Fruit fly (Drosophila melanogaster) whole organism, embryonic: Measurements from ENCODE around the gene Mks1.

Source experiments
- Awh ChIP-seq: fragments of 200-800 bp; sonication (Bioruptor generic); IDR thresholded peaks from 2 replicates; pipeline ENCODE4, ENCODE4 v1.3.6; 2022; ENCODE audit warnings: missing biosample characterization, missing genetic modification characterization
- CG10959 ChIP-seq: fragments of 200-800 bp; sonication (Bioruptor generic); IDR thresholded peaks from 2 replicates; pipeline ENCODE4 v1.3.6; 2022; ENCODE audit warnings: missing biosample characterization, missing genetic modification characterization
- CG11398 ChIP-seq: fragments of 200-800 bp; sonication (Bioruptor generic); optimal IDR thresholded peaks from 2 replicates; lab custom pipeline; 2016; ENCODE audit warnings: missing biosample characterization, missing genetic modification characterization
- CG11504 ChIP-seq: fragments of 200-800 bp; sonication (Bioruptor generic); optimal IDR thresholded peaks from 3 replicates; lab custom pipeline; 2019; ENCODE audit warnings: missing biosample characterization, mild to moderate bottlenecking, missing genetic modification characterization, moderate library complexity
- CG15073 ChIP-seq: fragments of 200-800 bp; sonication (Bioruptor generic); optimal IDR thresholded peaks from 2 replicates; lab custom pipeline; 2016; ENCODE audit warnings: missing biosample characterization, missing genetic modification characterization
- CG1602 ChIP-seq: fragments of 200-800 bp; sonication (Bioruptor generic); optimal IDR thresholded peaks from 3 replicates; lab custom pipeline; 2016; ENCODE audit warnings: missing biosample characterization, missing genetic modification characterization
- CG16815 ChIP-seq: fragments of 200-800 bp; sonication (Bioruptor generic); optimal IDR thresholded peaks from 3 replicates; lab custom pipeline; 2017; ENCODE audit warnings: missing biosample characterization, mild to moderate bottlenecking, missing genetic modification characterization
- CG17568 ChIP-seq: fragments of 200-800 bp; sonication (Bioruptor generic); optimal IDR thresholded peaks from 2 replicates; lab custom pipeline; 2018; ENCODE audit warnings: missing biosample characterization, mild to moderate bottlenecking, missing genetic modification characterization, moderate library complexity
- CG17829 ChIP-seq: fragments of 200-800 bp; optimal IDR thresholded peaks from 2 replicates; lab custom pipeline; 2019; ENCODE audit warnings: missing biosample characterization, mild to moderate bottlenecking, missing genetic modification characterization, moderate library complexity
- CG1792 ChIP-seq: fragments of 200-800 bp; sonication (Bioruptor generic); optimal IDR thresholded peaks from 2 replicates; lab custom pipeline; 2016; ENCODE audit warnings: missing biosample characterization, missing genetic modification characterization
- CG3065 ChIP-seq: fragments of 200-800 bp; sonication (Bioruptor generic); optimal IDR thresholded peaks from 2 replicates; lab custom pipeline; 2016; ENCODE audit warnings: missing biosample characterization, missing genetic modification characterization
- CG34376 ChIP-seq: fragments of 200-800 bp; sonication (Bioruptor generic); optimal IDR thresholded peaks from 2 replicates; lab custom pipeline; 2018; ENCODE audit warnings: missing biosample characterization, mild to moderate bottlenecking, missing genetic modification characterization
- CG6683 ChIP-seq: fragments of 200-800 bp; sonication (Bioruptor generic); optimal IDR thresholded peaks from 2 replicates; lab custom pipeline; 2017; ENCODE audit warnings: missing biosample characterization, mild to moderate bottlenecking, missing genetic modification characterization, missing genetic modification reagents
- CG6765 ChIP-seq: fragments of 200-800 bp; sonication (Bioruptor generic); optimal IDR thresholded peaks from 3 replicates; lab custom pipeline; 2017; ENCODE audit warnings: missing biosample characterization, mild to moderate bottlenecking, missing genetic modification characterization
- CG8089 ChIP-seq: fragments of 200-800 bp; sonication (Bioruptor generic); optimal IDR thresholded peaks from 3 replicates; lab custom pipeline; 2016; ENCODE audit warnings: missing biosample characterization, missing genetic modification characterization
- CG8944 ChIP-seq: fragments of 200-800 bp; sonication (Bioruptor generic); optimal IDR thresholded peaks from 3 replicates; lab custom pipeline; 2016; ENCODE audit warnings: missing biosample characterization, missing genetic modification characterization
- CrebB ChIP-seq: fragments of 200-800 bp; sonication (Bioruptor generic); optimal IDR thresholded peaks from 3 replicates; lab custom pipeline; 2018; ENCODE audit warnings: missing biosample characterization, mild to moderate bottlenecking, missing genetic modification characterization
- Dref ChIP-seq: fragments of 200-800 bp; sonication (Bioruptor generic); IDR thresholded peaks from 2 replicates; pipeline ENCODE4 v1.3.6; 2022; ENCODE audit warnings: missing biosample characterization, missing genetic modification characterization
- E2f2 ChIP-seq: fragments of 200-800 bp; sonication (Bioruptor generic); IDR thresholded peaks from 2 replicates; pipeline ENCODE4 v1.3.6; 2022; ENCODE audit warnings: missing biosample characterization, missing genetic modification characterization
- HHEX ChIP-seq: fragments of 200-800 bp; sonication (Bioruptor generic); optimal IDR thresholded peaks from 3 replicates; lab custom pipeline; 2017; ENCODE audit warnings: missing biosample characterization, mild to moderate bottlenecking, missing genetic modification characterization, missing genetic modification reagents
- HLHmδ ChIP-seq: fragments of 200-800 bp; sonication (Bioruptor generic); optimal IDR thresholded peaks from 2 replicates; lab custom pipeline; 2018; ENCODE audit warnings: missing biosample characterization, mild to moderate bottlenecking, missing genetic modification characterization, moderate library complexity
- Hand ChIP-seq: fragments of 200-800 bp; sonication (Bioruptor generic); optimal IDR thresholded peaks from 2 replicates; lab custom pipeline; 2017; ENCODE audit warnings: mild to moderate bottlenecking, missing biosample characterization, missing genetic modification reagents, missing genetic modification characterization
- Hmr ChIP-seq: fragments of 200-800 bp; sonication (Bioruptor generic); optimal IDR thresholded peaks from 3 replicates; lab custom pipeline; 2017; ENCODE audit warnings: mild to moderate bottlenecking, missing biosample characterization, missing genetic modification reagents, missing genetic modification characterization
- Hmx ChIP-seq: fragments of 200-800 bp; sonication (Bioruptor generic); optimal IDR thresholded peaks from 2 replicates; lab custom pipeline; 2016; ENCODE audit warnings: missing biosample characterization, missing genetic modification characterization
- Hr39 ChIP-seq: fragments of >200 bp; optimal IDR thresholded peaks from 2 replicates; lab custom pipeline; 2017
- Lim3 ChIP-seq: fragments of 200-800 bp; sonication (Bioruptor generic); IDR thresholded peaks from 2 replicates; pipeline ENCODE4 v1.3.6; 2022; ENCODE audit warnings: missing biosample characterization, missing genetic modification characterization
- Lpt ChIP-seq: fragments of >200 bp; optimal IDR thresholded peaks from 2 replicates; lab custom pipeline; 2018; ENCODE audit warnings: missing biosample characterization, missing genetic modification characterization
- Myb ChIP-seq: fragments of 200-800 bp; sonication (Bioruptor generic); optimal IDR thresholded peaks from 2 replicates; lab custom pipeline; 2016; ENCODE audit warnings: missing biosample characterization, missing genetic modification characterization
- Neu2 ChIP-seq: fragments of 200-800 bp; sonication (Bioruptor generic); optimal IDR thresholded peaks from 3 replicates; lab custom pipeline; 2016; ENCODE audit warnings: missing biosample characterization, missing genetic modification characterization, borderline replicate concordance
- Poxn ChIP-seq: fragments of 200-800 bp; sonication (Bioruptor generic); IDR thresholded peaks from 2 replicates; pipeline ENCODE4 v1.3.6; 2022; ENCODE audit warnings: missing biosample characterization, missing genetic modification characterization
- Usf ChIP-seq: fragments of 200-800 bp; sonication (Bioruptor generic); optimal IDR thresholded peaks from 2 replicates; lab custom pipeline; 2017; ENCODE audit warnings: missing genotype, missing biosample characterization, missing genetic modification characterization
- caup ChIP-seq: fragments of 200-800 bp; sonication (Bioruptor generic); optimal IDR thresholded peaks from 3 replicates; lab custom pipeline; 2017; ENCODE audit warnings: missing biosample characterization, mild to moderate bottlenecking, missing genetic modification characterization, moderate library complexity; ENCODE audit not compliant: severe bottlenecking
- crp ChIP-seq, 2 experiments: fragments of 200-800 bp; sonication (Bioruptor generic); optimal IDR thresholded peaks; 2 replicates in 1 of 2; 3 replicates in 1 of 2; lab custom pipeline; 2017; ENCODE audit warnings: missing biosample characterization in 2 of 2, missing genetic modification characterization in 2 of 2, mild to moderate bottlenecking in 1 of 2, moderate library complexity in 1 of 2
- exex ChIP-seq: fragments of 200-800 bp; sonication (Bioruptor generic); optimal IDR thresholded peaks from 4 replicates; lab custom pipeline; 2018; ENCODE audit warnings: missing biosample characterization, mild to moderate bottlenecking, missing genetic modification characterization, moderate library complexity
- fd96Cb ChIP-seq: fragments of 200-800 bp; sonication (Bioruptor generic); optimal IDR thresholded peaks from 2 replicates; lab custom pipeline; 2018; ENCODE audit warnings: missing biosample characterization, mild to moderate bottlenecking, missing genetic modification characterization, moderate library complexity
- h ChIP-seq: fragments of >200 bp; optimal IDR thresholded peaks from 2 replicates; lab custom pipeline; 2017
- her ChIP-seq: fragments of 200-800 bp; sonication (Bioruptor generic); optimal IDR thresholded peaks from 2 replicates; lab custom pipeline; 2016; ENCODE audit warnings: missing biosample characterization, missing genetic modification characterization
- kah ChIP-seq: fragments of 200-800 bp; sonication (Bioruptor generic); optimal IDR thresholded peaks from 2 replicates; lab custom pipeline; 2018; ENCODE audit warnings: missing biosample characterization, mild to moderate bottlenecking, missing genetic modification characterization
- lmd ChIP-seq: fragments of 200-800 bp; sonication (Bioruptor generic); IDR thresholded peaks from 2 replicates; pipeline ENCODE4 v1.3.6; 2022; ENCODE audit warnings: missing biosample characterization, missing genetic modification characterization
- maf-S ChIP-seq: fragments of 200-800 bp; sonication (Bioruptor generic); optimal IDR thresholded peaks from 2 replicates; lab custom pipeline; 2016; ENCODE audit warnings: missing biosample characterization, missing genetic modification characterization
- mirr ChIP-seq: fragments of 200-800 bp; sonication (Bioruptor generic); optimal IDR thresholded peaks from 3 replicates; lab custom pipeline; 2018; ENCODE audit warnings: missing biosample characterization, mild to moderate bottlenecking, missing genetic modification characterization
- nau ChIP-seq: fragments of 200-800 bp; sonication (Bioruptor generic); optimal IDR thresholded peaks from 3 replicates; lab custom pipeline; 2017; ENCODE audit warnings: missing biosample characterization, mild to moderate bottlenecking, missing genetic modification characterization, missing genetic modification reagents
- pan ChIP-seq, 4 experiments: fragments of >200 bp in 3 of 4; fragments of 200-800 bp in 1 of 4; sonication (Bioruptor generic) in 1 of 4; optimal IDR thresholded peaks in 3 of 4; IDR thresholded peaks in 1 of 4; 2 replicates each; pipeline versions ENCODE4 v1.3.6 to Lab custom; 2017 to 2022; ENCODE audit warnings: missing biosample characterization in 2 of 4, missing genetic modification characterization in 2 of 4, mixed read lengths in 1 of 4
- peb ChIP-seq: fragments of 200-800 bp; sonication (Bioruptor generic); IDR thresholded peaks from 2 replicates; pipeline ENCODE4 v1.3.6; 2022; ENCODE audit warnings: missing biosample characterization, missing genetic modification characterization
- pita ChIP-seq: fragments of 200-800 bp; sonication (Bioruptor generic); optimal IDR thresholded peaks from 2 replicates; lab custom pipeline; 2017; ENCODE audit warnings: missing biosample characterization, mild to moderate bottlenecking, missing genetic modification characterization
- pzg ChIP-seq: fragments of 200-800 bp; sonication (Bioruptor generic); optimal IDR thresholded peaks from 3 replicates; lab custom pipeline; 2018; ENCODE audit warnings: missing biosample characterization, mild to moderate bottlenecking, missing genetic modification characterization, moderate library complexity
- sqz ChIP-seq: fragments of 200-800 bp; sonication (Bioruptor generic); optimal IDR thresholded peaks from 3 replicates; lab custom pipeline; 2018; ENCODE audit warnings: missing biosample characterization, mild to moderate bottlenecking, missing genetic modification characterization
- sr ChIP-seq: fragments of 200-800 bp; sonication (Bioruptor generic); IDR thresholded peaks from 3 replicates; pipeline ENCODE4 v1.3.6; 2022; ENCODE audit warnings: missing biosample characterization, missing genetic modification characterization
- trh ChIP-seq: fragments of 200-800 bp; sonication (Bioruptor generic); optimal IDR thresholded peaks from 2 replicates; lab custom pipeline; 2016; ENCODE audit warnings: missing biosample characterization, missing genetic modification characterization
- usp ChIP-seq: fragments of >200 bp; optimal IDR thresholded peaks from 2 replicates; lab custom pipeline; 2017; ENCODE audit warnings: missing biosample characterization, missing genetic modification characterization
- wdn ChIP-seq: fragments of 200-800 bp; sonication (Bioruptor generic); IDR thresholded peaks from 2 replicates; pipeline ENCODE4 v1.3.6; 2022; ENCODE audit warnings: missing biosample characterization, missing genetic modification characterization
- zen2 ChIP-seq: fragments of 200-800 bp; sonication (Bioruptor generic); IDR thresholded peaks from 3 replicates; pipeline ENCODE4 v1.3.6; 2022; ENCODE audit warnings: missing biosample characterization, missing genetic modification characterization; ENCODE audit not compliant: partially characterized antibody

Gene Mks1

DNA sequence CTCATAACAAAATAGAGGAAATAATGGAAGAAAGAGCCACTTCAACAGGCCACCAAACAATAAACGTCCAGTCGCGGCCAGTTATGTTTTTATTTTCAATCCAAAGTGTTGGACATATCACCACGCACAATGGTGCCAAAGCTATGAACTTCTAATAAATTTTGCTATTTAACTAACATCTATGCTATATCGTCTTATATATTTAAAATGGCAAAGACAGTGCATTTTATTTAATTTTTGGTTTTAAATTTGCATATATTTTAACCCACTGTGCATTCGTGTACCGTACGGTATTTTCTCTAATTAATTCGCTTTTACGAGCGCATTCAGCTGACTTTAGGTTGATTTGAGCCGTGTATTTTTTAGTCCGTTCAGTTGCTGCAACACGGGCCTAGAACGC, 42.0 kb downstream of the Mks1 start, which contains the start of gene CG15927 (continued):
- TF ChIP-seq CG10959 (GFP tag; lab: Robert Waterston, UW) (peak; percentile 64), usp (GFP tag; lab: Kevin White, UChicago) (no peak), Poxn (GFP tag; lab: Robert Waterston, UW) (no peak), Neu2 (GFP tag; lab: Kevin White, UChicago) (no peak), sqz (no peak), Myb (GFP tag; lab: Kevin White, UChicago) (no peak), CG1602 (GFP tag; lab: Kevin White, UChicago) (peak; percentile 25), Hr39 (lab: Kevin White, UChicago) (no peak), CG8944 (GFP tag; lab: Kevin White, UChicago) (no peak), CG15073 (GFP tag; lab: Kevin White, UChicago) (no peak), Hmr (no peak), CG3065 (GFP tag; lab: Kevin White, UChicago) (no peak), her (no peak), exex (tag; lab: Kevin White, UChicago) (no peak), CrebB (tag; lab: Kevin White, UChicago) (no peak), fd96Cb (tag; lab: Kevin White, UChicago) (peak; percentile 68), pan (optimal IDR thresholded peaks at IDR 0.05; lab: Kevin White, UChicago) (no peak), pan (GFP tag; optimal IDR thresholded peaks at IDR 0.05 in 1 of 2, IDR thresholded peaks at IDR 0.05 in 1 of 2) (no peak), CG11504 (tag; lab: Kevin White, UChicago) (peak; percentile 67), maf-S (GFP tag; lab: Kevin White, UChicago) (no peak), sr (GFP tag; lab: Robert Waterston, UW) (no peak), CG6765 (no peak), wdn (GFP tag; lab: Robert Waterston, UW) (no peak), caup (peak; percentile 12), h (no peak), HLHmδ (no peak), mirr (no peak), Lpt (GFP tag; lab: Kevin White, UChicago) (no peak), CG6683 (no peak), lmd (GFP tag; lab: Robert Waterston, UW) (peak; percentile 55), CG8089 (GFP tag; lab: Kevin White, UChicago) (no peak), nau (peak; percentile 11), trh (GFP tag; lab: Kevin White, UChicago) (no peak), Hmx (GFP tag; lab: Kevin White, UChicago) (no peak), zen2 (GFP tag; lab: Robert Waterston, UW) (no peak), E2f2 (GFP tag; lab: Robert Waterston, UW) (peak; percentile 43; the same call in 1 of the 2 replicates), CG17829 (tag; lab: Kevin White, UChicago) (no peak), Lim3 (GFP tag; lab: Robert Waterston, UW) (no peak), pzg (GFP tag; lab: Kevin White, UChicago) (no peak), CG1792 (GFP tag; lab: Kevin White, UChicago) (no peak), Usf (GFP tag; lab: Kevin White, UChicago) (no peak), Dref (GFP tag; lab: Robert Waterston, UW) (no peak), Hand (GFP tag; lab: Kevin White, UChicago) (no peak), CG16815 (GFP tag; lab: Kevin White, UChicago) (no peak), kah (GFP tag; lab: Kevin White, UChicago) (no peak), CG17568 (peak; percentile 22), pita (GFP tag; lab: Kevin White, UChicago) (no peak), crp (GFP tag; optimal IDR thresholded peaks at IDR 0.05; lab: Kevin White, UChicago) (no peak), peb (GFP tag; lab: Robert Waterston, UW) (no peak), Awh (GFP tag; lab: Robert Waterston, UW) (no peak), HHEX (GFP tag; lab: Kevin White, UChicago) (no peak), CG34376 (GFP tag; lab: Kevin White, UChicago) (no peak), CG11398 (GFP tag; lab: Kevin White, UChicago) (no peak)
